Fruit fly (Drosophila melanogaster) whole organism, embryonic: ENCODE results near the gene CG7191.

Source experiments
- Asciz ChIP-seq: fragments of 200-800 bp; sonication (Bioruptor generic); optimal IDR thresholded peaks from 2 replicates; lab custom pipeline; 2017; ENCODE audit warnings: missing biosample characterization, mild to moderate bottlenecking, missing genetic modification characterization, missing genetic modification reagents
- B-H1 ChIP-seq: fragments of 200-800 bp; sonication (Bioruptor generic); IDR thresholded peaks from 3 replicates; pipeline ENCODE4 v1.3.6; 2022; ENCODE audit warnings: missing biosample characterization, missing genetic modification characterization
- BEAF-32 ChIP-seq: fragments of 200-800 bp; sonication (Bioruptor generic); optimal IDR thresholded peaks from 3 replicates; lab custom pipeline; 2017; ENCODE audit warnings: missing biosample characterization, missing genetic modification characterization, mild to moderate bottlenecking, moderate library complexity, missing genetic modification reagents
- Bdp1 ChIP-seq: fragments of 200-800 bp; sonication (Bioruptor generic); optimal IDR thresholded peaks from 3 replicates; lab custom pipeline; 2016; ENCODE audit warnings: missing biosample characterization, missing genetic modification characterization
- CG10209 ChIP-seq: fragments of 200-800 bp; sonication (Bioruptor generic); optimal IDR thresholded peaks from 3 replicates; lab custom pipeline; 2017; ENCODE audit warnings: missing biosample characterization, mild to moderate bottlenecking, missing genetic modification characterization, missing genetic modification reagents
- CG12744 ChIP-seq: fragments of 200-800 bp; sonication (Bioruptor generic); optimal IDR thresholded peaks from 2 replicates; lab custom pipeline; 2016; ENCODE audit warnings: missing biosample characterization, missing genetic modification characterization
- CG13287 ChIP-seq: fragments of 200-800 bp; sonication (Bioruptor generic); IDR thresholded peaks from 2 replicates; pipeline ENCODE4 v1.3.6; 2022; ENCODE audit warnings: missing biosample characterization, missing genetic modification characterization; ENCODE audit not compliant: partially characterized antibody
- CG13775 ChIP-seq: fragments of 200-800 bp; sonication (Bioruptor generic); optimal IDR thresholded peaks from 3 replicates; lab custom pipeline; 2017; ENCODE audit warnings: missing biosample characterization, mild to moderate bottlenecking, missing genetic modification characterization
- CG14441 ChIP-seq: fragments of 200-800 bp; sonication (Bioruptor generic); IDR thresholded peaks from 2 replicates; pipeline ENCODE4 v1.3.6; 2022; ENCODE audit warnings: missing biosample characterization, missing genetic modification characterization
- CG16813 ChIP-seq: fragments of 200-800 bp; sonication (Bioruptor generic); IDR thresholded peaks from 3 replicates; pipeline ENCODE4 v1.3.6; 2022; ENCODE audit warnings: missing biosample characterization, missing genetic modification characterization; ENCODE audit not compliant: partially characterized antibody
- CG18619 ChIP-seq: fragments of 200-800 bp; sonication (Bioruptor generic); optimal IDR thresholded peaks from 3 replicates; lab custom pipeline; 2017; ENCODE audit warnings: missing biosample characterization, mild to moderate bottlenecking, missing genetic modification characterization
- CG18764 ChIP-seq: fragments of 200-800 bp; sonication (Bioruptor generic); optimal IDR thresholded peaks from 3 replicates; lab custom pipeline; 2016; ENCODE audit warnings: missing biosample characterization, missing genetic modification characterization
- CG31365 ChIP-seq: fragments of 200-800 bp; sonication (Bioruptor generic); optimal IDR thresholded peaks from 2 replicates; lab custom pipeline; 2018; ENCODE audit warnings: missing biosample characterization, mild to moderate bottlenecking, missing genetic modification characterization
- CG31441 ChIP-seq: fragments of 200-800 bp; sonication (Bioruptor generic); IDR thresholded peaks from 2 replicates; pipeline ENCODE4 v1.3.6; 2022; ENCODE audit warnings: missing biosample characterization, missing genetic modification characterization
- CG32532 ChIP-seq: fragments of 200-800 bp; sonication (Bioruptor generic); IDR thresholded peaks from 2 replicates; pipeline ENCODE4 v1.3.6; 2022; ENCODE audit warnings: missing biosample characterization, missing genetic modification characterization
- CG3995 ChIP-seq: fragments of 200-800 bp; sonication (Bioruptor generic); optimal IDR thresholded peaks from 3 replicates; lab custom pipeline; 2016; ENCODE audit warnings: missing biosample characterization, missing genetic modification characterization
- CG43689 ChIP-seq: fragments of 200-800 bp; sonication (Bioruptor generic); IDR thresholded peaks from 2 replicates; pipeline ENCODE4 v1.3.6; 2022; ENCODE audit warnings: missing biosample characterization, missing genetic modification characterization
- CG4820 ChIP-seq: fragments of 200-800 bp; sonication (Bioruptor generic); optimal IDR thresholded peaks from 3 replicates; lab custom pipeline; 2016; ENCODE audit warnings: missing biosample characterization, missing genetic modification characterization
- CG8478 ChIP-seq: fragments of >200 bp; optimal IDR thresholded peaks from 2 replicates; lab custom pipeline; 2018
- CkIIα-i1 ChIP-seq: fragments of 200-800 bp; sonication (Bioruptor generic); IDR thresholded peaks from 2 replicates; pipeline ENCODE4 v1.3.6; 2022; ENCODE audit warnings: missing biosample characterization, missing genetic modification characterization
- Dbx ChIP-seq: fragments of 200-800 bp; sonication (Bioruptor generic); IDR thresholded peaks from 3 replicates; pipeline ENCODE4 v1.3.6; 2022; ENCODE audit warnings: missing biosample characterization, missing genetic modification characterization
- Dip3 ChIP-seq: fragments of 200-800 bp; sonication (Bioruptor generic); optimal IDR thresholded peaks from 3 replicates; lab custom pipeline; 2016; ENCODE audit warnings: missing biosample characterization, missing genetic modification characterization
- H2.0 ChIP-seq: fragments of 200-800 bp; sonication (Bioruptor generic); IDR thresholded peaks from 2 replicates; pipeline ENCODE4 v1.3.6; 2022; ENCODE audit warnings: missing biosample characterization, missing genetic modification characterization
- Lim3 ChIP-seq: fragments of 200-800 bp; sonication (Bioruptor generic); IDR thresholded peaks from 2 replicates; pipeline ENCODE4 v1.3.6; 2022; ENCODE audit warnings: missing biosample characterization, missing genetic modification characterization
- Med ChIP-seq: fragments of 200-800 bp; sonication (Bioruptor generic); peaks from one replicate; lab custom pipeline; 2016; ENCODE audit warnings: missing biosample characterization, missing genetic modification characterization, mild to moderate bottlenecking, inconsistent platforms, moderate library complexity
- NK7.1 ChIP-seq: fragments of 200-800 bp; sonication (Bioruptor generic); optimal IDR thresholded peaks from 3 replicates; lab custom pipeline; 2016; ENCODE audit warnings: missing biosample characterization, missing genetic modification characterization
- Nf-YB ChIP-seq: fragments of 200-800 bp; sonication (Bioruptor generic); optimal IDR thresholded peaks from 3 replicates; lab custom pipeline; 2019; ENCODE audit warnings: missing biosample characterization, mild to moderate bottlenecking, missing genetic modification characterization, moderate library complexity
- Optix ChIP-seq: fragments of 200-800 bp; sonication (Bioruptor generic); IDR thresholded peaks from 3 replicates; pipeline ENCODE4 v1.3.6; 2022; ENCODE audit warnings: missing biosample characterization, missing genetic modification characterization
- Ptx1 ChIP-seq: fragments of 200-800 bp; sonication (Bioruptor generic); IDR thresholded peaks from 2 replicates; pipeline ENCODE4 v1.3.6; 2022; ENCODE audit warnings: missing biosample characterization, missing genetic modification characterization
- Side ChIP-seq: fragments of 200-800 bp; sonication (Bioruptor generic); optimal IDR thresholded peaks from 2 replicates; lab custom pipeline; 2016; ENCODE audit warnings: missing biosample characterization, missing genetic modification characterization
- Ssrp ChIP-seq: fragments of 200-800 bp; sonication (Bioruptor generic); optimal IDR thresholded peaks from 2 replicates; lab custom pipeline; 2018; ENCODE audit warnings: missing biosample characterization, mild to moderate bottlenecking, missing genetic modification characterization, moderate library complexity
- Taf1 ChIP-seq: fragments of 200-800 bp; sonication (Bioruptor generic); IDR thresholded peaks from 2 replicates; pipeline ENCODE4 v1.3.6; 2022; ENCODE audit warnings: missing biosample characterization, missing genetic modification characterization
- Tbp ChIP-seq: fragments of >200 bp; optimal IDR thresholded peaks from 2 replicates; lab custom pipeline; 2018; ENCODE audit warnings: missing biosample characterization, missing genetic modification characterization
- chm ChIP-seq: fragments of 200-800 bp; sonication (Bioruptor generic); IDR thresholded peaks from 2 replicates; pipeline ENCODE4 v1.3.6; 2022; ENCODE audit warnings: missing biosample characterization, missing genetic modification characterization
- dati ChIP-seq: fragments of 200-800 bp; sonication (Bioruptor generic); IDR thresholded peaks from 2 replicates; pipeline ENCODE4 v1.3.6; 2022; ENCODE audit warnings: missing biosample characterization, missing genetic modification characterization
- dmrt99B ChIP-seq: fragments of 200-800 bp; sonication (Bioruptor generic); optimal IDR thresholded peaks from 2 replicates; lab custom pipeline; 2018; ENCODE audit warnings: missing biosample characterization, mild to moderate bottlenecking, missing genetic modification characterization, moderate library complexity
- eyg ChIP-seq: fragments of 200-800 bp; sonication (Bioruptor generic); optimal IDR thresholded peaks from 3 replicates; lab custom pipeline; 2016; ENCODE audit warnings: missing biosample characterization, missing genetic modification characterization
- fd96Cb ChIP-seq: fragments of 200-800 bp; sonication (Bioruptor generic); optimal IDR thresholded peaks from 2 replicates; lab custom pipeline; 2018; ENCODE audit warnings: missing biosample characterization, mild to moderate bottlenecking, missing genetic modification characterization, moderate library complexity
- gfzf ChIP-seq: fragments of 200-800 bp; sonication (Bioruptor generic); optimal IDR thresholded peaks from 2 replicates; lab custom pipeline; 2016; ENCODE audit warnings: missing biosample characterization, mild to moderate bottlenecking, missing genetic modification characterization, moderate library complexity
- grn ChIP-seq: fragments of 200-800 bp; sonication (Bioruptor generic); optimal IDR thresholded peaks from 3 replicates; lab custom pipeline; 2017; ENCODE audit warnings: missing biosample characterization, missing genetic modification characterization
- lola ChIP-seq, 3 experiments: fragments of >200 bp in 2 of 3; fragments of 200-800 bp in 1 of 3; sonication (Bioruptor generic) in 1 of 3; optimal IDR thresholded peaks; 2 replicates each; lab custom pipeline; 2017 to 2019; ENCODE audit warnings: missing biosample characterization in 3 of 3, missing genetic modification characterization in 3 of 3, mild to moderate bottlenecking in 1 of 3, moderate library complexity in 1 of 3
- nerfin-1 ChIP-seq: fragments of 200-800 bp; sonication (Bioruptor generic); optimal IDR thresholded peaks from 3 replicates; lab custom pipeline; 2019; ENCODE audit warnings: missing biosample characterization, mild to moderate bottlenecking, missing genetic modification characterization, moderate library complexity
- nom ChIP-seq: fragments of 200-800 bp; sonication (Bioruptor generic); optimal IDR thresholded peaks from 2 replicates; lab custom pipeline; 2017; ENCODE audit warnings: missing biosample characterization, missing genetic modification characterization, mild to moderate bottlenecking, moderate library complexity, missing genetic modification reagents
- pnt ChIP-seq: fragments of 200-800 bp; sonication (Bioruptor generic); optimal IDR thresholded peaks from 3 replicates; lab custom pipeline; 2016; ENCODE audit warnings: missing biosample characterization, missing genetic modification characterization
- pros ChIP-seq: fragments of 200-800 bp; sonication (Bioruptor generic); optimal IDR thresholded peaks from 3 replicates; lab custom pipeline; 2019; ENCODE audit warnings: missing biosample characterization, mild to moderate bottlenecking, missing genetic modification characterization, moderate library complexity
- sens-2 ChIP-seq: fragments of 200-800 bp; sonication (Bioruptor generic); IDR thresholded peaks from 2 replicates; pipeline ENCODE4 v1.3.6; 2022; ENCODE audit warnings: missing biosample characterization, missing genetic modification characterization
- so ChIP-seq: fragments of 200-800 bp; sonication (Bioruptor generic); IDR thresholded peaks from 3 replicates; pipeline ENCODE4 v1.3.6; 2022; ENCODE audit warnings: missing biosample characterization, missing genetic modification characterization
- z ChIP-seq: fragments of 200-800 bp; sonication (Bioruptor generic); IDR thresholded peaks from 3 replicates; pipeline ENCODE4 v1.3.6; 2022; ENCODE audit warnings: missing biosample characterization, missing genetic modification characterization
- zf30C ChIP-seq: fragments of 200-800 bp; sonication (Bioruptor generic); optimal IDR thresholded peaks from 3 replicates; lab custom pipeline; 2018; ENCODE audit warnings: missing biosample characterization, mild to moderate bottlenecking, missing genetic modification characterization
- zfh2 ChIP-seq: fragments of 200-800 bp; sonication (Bioruptor generic); optimal IDR thresholded peaks from 2 replicates; lab custom pipeline; 2016; ENCODE audit warnings: missing biosample characterization, missing genetic modification characterization

Gene CG7191

DNA sequence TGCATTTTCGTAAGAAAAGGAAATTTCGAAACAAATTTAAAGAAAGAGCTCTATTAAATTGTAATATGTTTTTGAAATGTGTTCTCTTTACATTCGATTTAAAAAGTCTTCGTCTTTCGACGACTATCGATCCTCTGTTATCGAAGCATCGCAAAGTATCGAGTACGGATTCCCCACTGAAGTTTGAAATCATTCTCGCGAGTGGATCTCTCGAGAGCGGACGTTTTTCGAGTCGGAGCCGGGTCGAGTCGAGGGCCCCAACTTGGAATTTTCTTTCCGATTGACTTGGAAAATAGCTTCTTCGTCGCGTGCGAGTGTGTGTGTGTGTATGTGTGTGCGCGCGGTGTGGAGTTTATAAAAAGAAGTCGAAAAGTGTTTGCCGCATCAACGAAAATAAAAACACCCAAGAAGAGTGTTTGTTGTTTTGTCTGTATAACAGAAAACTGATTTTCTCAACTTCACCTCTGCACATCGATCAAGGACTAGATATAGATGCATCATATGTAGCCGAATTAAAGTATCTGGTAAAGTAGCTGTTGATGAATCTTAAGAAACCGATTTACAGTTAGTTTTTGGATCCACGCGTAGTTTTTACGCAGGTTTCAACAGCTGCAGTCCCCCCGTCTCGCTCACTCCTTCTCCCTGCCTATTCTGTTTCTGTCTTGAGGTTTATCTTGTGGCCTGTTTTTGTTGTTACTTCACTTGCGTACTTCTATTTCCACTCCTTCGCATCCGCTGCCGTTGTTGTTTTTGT is 44.0 kb downstream of the CG7191 start, which contains the start of gene LanB1 (continued):
- TF ChIP-seq zfh2, result no peak
- TF ChIP-seq Optix, result no peak
- TF ChIP-seq CG32532, result no peak
- TF ChIP-seq CG31365, result no peak
- no peak for TF ChIP-seq eyg (GFP tag; lab: Kevin White, UChicago)
- TF ChIP-seq Lim3 (GFP tag; lab: Robert Waterston, UW), result no peak
- no peak for TF ChIP-seq Asciz
- TF ChIP-seq lola (GFP tag; optimal IDR thresholded peaks at IDR 0.05; lab: Kevin White, UChicago), result no peak
- peak; percentile 14 for TF ChIP-seq nom
- peak; percentile 70; the same call in 1 of the 2 replicates for TF ChIP-seq chm (GFP tag; lab: Robert Waterston, UW)
- TF ChIP-seq z, result peak; percentile 60; the same call in 2 of the 3 replicates
- TF ChIP-seq CG10209 (GFP tag; lab: Kevin White, UChicago), result no peak
- no peak for TF ChIP-seq so (GFP tag; lab: Robert Waterston, UW)
- no peak for TF ChIP-seq CG13775 (GFP tag; lab: Kevin White, UChicago)
- TF ChIP-seq zf30C (GFP tag; lab: Kevin White, UChicago), result no peak
- 0 out of 3 replicates have a peak, but pooled peaks have one; percentile 27 for TF ChIP-seq Dbx (GFP tag; lab: Robert Waterston, UW)
- TF ChIP-seq BEAF-32 (GFP tag; lab: Kevin White, UChicago), result peak; percentile 59
- TF ChIP-seq fd96Cb (tag; lab: Kevin White, UChicago), result no peak
- no peak for TF ChIP-seq pnt (GFP tag; lab: Kevin White, UChicago)
- TF ChIP-seq CG18619 (GFP tag; lab: Kevin White, UChicago), result no peak
- no peak for TF ChIP-seq Bdp1 (GFP tag; lab: Kevin White, UChicago)
- peak; percentile 75 for TF ChIP-seq Med (GFP tag; lab: Kevin White, UChicago)
- TF ChIP-seq CG13287, result peak; percentile 44
- no peak for TF ChIP-seq Taf1 (GFP tag; lab: Robert Waterston, UW)
- no peak for TF ChIP-seq nerfin-1
- TF ChIP-seq CG43689 (GFP tag; lab: Robert Waterston, UW), result no peak
- TF ChIP-seq Ssrp (tag; lab: Kevin White, UChicago), result no peak
- no peak for TF ChIP-seq CG4820
- no peak for TF ChIP-seq dmrt99B
- TF ChIP-seq Ptx1 (GFP tag; lab: Robert Waterston, UW), result no peak
- no peak for TF ChIP-seq H2.0 (GFP tag; lab: Robert Waterston, UW)
- no peak for TF ChIP-seq CG18764 (GFP tag; lab: Kevin White, UChicago)
- no peak for TF ChIP-seq grn (GFP tag; lab: Kevin White, UChicago)
- TF ChIP-seq CG16813 (GFP tag; lab: Robert Waterston, UW), result peak; percentile 42
- peak; percentile 31 for TF ChIP-seq Side (GFP tag; lab: Kevin White, UChicago)
- no peak; the same call in 2 of the 3 replicates for TF ChIP-seq B-H1 (GFP tag; lab: Robert Waterston, UW)
- no peak for TF ChIP-seq NK7.1 (GFP tag; lab: Kevin White, UChicago)
- no peak for TF ChIP-seq CG31441 (GFP tag; lab: Robert Waterston, UW)
- no peak for TF ChIP-seq sens-2 (GFP tag; lab: Robert Waterston, UW)
- no peak for TF ChIP-seq Tbp
- no peak for TF ChIP-seq Dip3 (GFP tag; lab: Kevin White, UChicago)
- TF ChIP-seq CG3995 (GFP tag; lab: Kevin White, UChicago), result no peak
- no peak for TF ChIP-seq CkIIα-i1
- TF ChIP-seq gfzf (GFP tag; lab: Kevin White, UChicago), result no peak
- TF ChIP-seq CG8478 (lab: Kevin White, UChicago), result no peak
- TF ChIP-seq Nf-YB (GFP tag; lab: Kevin White, UChicago), result no peak
- peak; percentile 97 for TF ChIP-seq pros (GFP tag; lab: Kevin White, UChicago)
- no peak for TF ChIP-seq CG12744 (GFP tag; lab: Kevin White, UChicago)
- TF ChIP-seq CG14441, result no peak
- no peak for TF ChIP-seq dati (GFP tag; lab: Robert Waterston, UW)
